Fruit fly (Drosophila melanogaster): Measurements from ENCODE around the gene Epp.

Gene Epp

dm6 chr3R:23948466-23949413 lies 44.0 kb downstream of the Epp start:
- peak; percentile 94 for TF ChIP-seq fru (GFP tag; optimal IDR thresholded peaks at IDR 0.05)
- peak; percentile 92 for TF ChIP-seq h (GFP tag; optimal IDR thresholded peaks at IDR 0.05)
- TF ChIP-seq Rel (GFP tag; optimal IDR thresholded peaks at IDR 0.05) = peak; percentile 89
- peak; percentile 94 for TF ChIP-seq Rel (tag; optimal IDR thresholded peaks at IDR 0.05)
- no peak for TF ChIP-seq lola (GFP tag; optimal IDR thresholded peaks at IDR 0.05)
- no peak for TF ChIP-seq Hr83 (GFP tag; optimal IDR thresholded peaks at IDR 0.05; ENCODE audit: poor library complexity, severe bottlenecking)
- TF ChIP-seq Hnf4 (GFP tag; optimal IDR thresholded peaks at IDR 0.05) = peak; percentile 85
- peak; percentile 15 for TF ChIP-seq Dif (GFP tag; optimal IDR thresholded peaks at IDR 0.05; ENCODE audit: partially characterized antibody)
- peak; percentile 85 for TF ChIP-seq sage (GFP tag; optimal IDR thresholded peaks at IDR 0.05)
- TF ChIP-seq CG32264 (GFP tag; optimal IDR thresholded peaks at IDR 0.05) = peak; percentile 82
- peak; percentile 77 for TF ChIP-seq brk (GFP tag; optimal IDR thresholded peaks at IDR 0.05)
- no peak for TF ChIP-seq jim (GFP tag; optimal IDR thresholded peaks at IDR 0.05)
- no peak for TF ChIP-seq Dfd (GFP tag; optimal IDR thresholded peaks at IDR 0.05)
- TF ChIP-seq ey (GFP tag; optimal IDR thresholded peaks at IDR 0.05) = peak; percentile 95
- no peak for TF ChIP-seq Myc (optimal IDR thresholded peaks at IDR 0.05)
- TF ChIP-seq OdsH (GFP tag; optimal IDR thresholded peaks at IDR 0.05) = peak; percentile 93
- peak; percentile 88 for TF ChIP-seq rgr (GFP tag; optimal IDR thresholded peaks at IDR 0.05)
- TF ChIP-seq dsf (GFP tag; optimal IDR thresholded peaks at IDR 0.05; ENCODE audit: borderline replicate concordance) = peak; percentile 50
- peak; percentile 17 for TF ChIP-seq Mio (GFP tag; optimal IDR thresholded peaks at IDR 0.05)
- TF ChIP-seq Abd-B (GFP tag; optimal IDR thresholded peaks at IDR 0.05) = no peak
- peak; percentile 84 for TF ChIP-seq Jra (GFP tag; optimal IDR thresholded peaks at IDR 0.05)
- peak; percentile 96 for TF ChIP-seq Sp1 (GFP tag; optimal IDR thresholded peaks at IDR 0.05)
- peak; percentile 86 for TF ChIP-seq dmrt93B (GFP tag; optimal IDR thresholded peaks at IDR 0.05)
- peak; percentile 86 for TF ChIP-seq psq (GFP tag; optimal IDR thresholded peaks at IDR 0.05)
- peak in 1 of 2 experiments; percentile 37 for TF ChIP-seq dl (GFP tag; optimal IDR thresholded peaks at IDR 0.05; ENCODE audit: insufficient read depth in 1 of 2, partially characterized antibody in 2 of 2)
- TF ChIP-seq CG9705 (GFP tag; optimal IDR thresholded peaks at IDR 0.05) = peak; percentile 90
- peak; percentile 66 for TF ChIP-seq Vsx2 (GFP tag; optimal IDR thresholded peaks at IDR 0.05; ENCODE audit: partially characterized antibody)
- peak; percentile 75 to 94 for TF ChIP-seq foxo (GFP tag; optimal IDR thresholded peaks at IDR 0.05)
- peak; percentile 96 for TF ChIP-seq woc (GFP tag; optimal IDR thresholded peaks at IDR 0.05)
- no peak for TF ChIP-seq CrebA (GFP tag; optimal IDR thresholded peaks at IDR 0.05; ENCODE audit: borderline replicate concordance)
- TF ChIP-seq br (GFP tag; optimal IDR thresholded peaks at IDR 0.05) = peak; percentile 91
- peak; percentile 96 for TF ChIP-seq HLH106 (tag; optimal IDR thresholded peaks at IDR 0.05)
- no peak for TF ChIP-seq N (GFP tag; optimal IDR thresholded peaks at IDR 0.05)
- no peak for TF ChIP-seq pan (optimal IDR thresholded peaks at IDR 0.05)

dm6 chr3R:23948324-23948465 lies 44.5 kb downstream of the Epp start, which contains the start of gene CG12268:
CG12268 (minus strand) TSS chr3R:23948424.
- TF ChIP-seq tai (GFP tag; optimal IDR thresholded peaks at IDR 0.05) = no peak
- TF ChIP-seq lola (GFP tag; optimal IDR thresholded peaks at IDR 0.05) = no peak
- TF ChIP-seq Rel (GFP tag; optimal IDR thresholded peaks at IDR 0.05) = no peak
- no peak for TF ChIP-seq Rel (tag; optimal IDR thresholded peaks at IDR 0.05)
- TF ChIP-seq Abd-B (GFP tag; optimal IDR thresholded peaks at IDR 0.05) = no peak
- TF ChIP-seq Hr78 (GFP tag; optimal IDR thresholded peaks at IDR 0.05) = no peak
- no peak for TF ChIP-seq Mio (GFP tag; optimal IDR thresholded peaks at IDR 0.05)
- TF ChIP-seq Hnf4 (GFP tag; optimal IDR thresholded peaks at IDR 0.05) = no peak
- TF ChIP-seq br (GFP tag; optimal IDR thresholded peaks at IDR 0.05) = no peak
- TF ChIP-seq GATAd (GFP tag; optimal IDR thresholded peaks at IDR 0.05) = no peak
- no peak for TF ChIP-seq sage (GFP tag; optimal IDR thresholded peaks at IDR 0.05)
- TF ChIP-seq sv (GFP tag; optimal IDR thresholded peaks at IDR 0.05) = no peak
- TF ChIP-seq HLH106 (tag; optimal IDR thresholded peaks at IDR 0.05) = no peak
- no peak for TF ChIP-seq Sp1 (GFP tag; optimal IDR thresholded peaks at IDR 0.05)

All from whole organism, wandering third instar larva.